Fruit fly (Drosophila melanogaster) S2 (cell line): ENCODE results near the gene B9d2.

Experiments used
- CG8478 ChIP-seq: fragments of >200 bp; optimal IDR thresholded peaks from 2 replicates; lab custom pipeline; 2018
- CTCF ChIP-seq, 2 experiments: fragments of >200 bp; optimal IDR thresholded peaks; 2 replicates each; lab custom pipeline; 2018

DNA sequence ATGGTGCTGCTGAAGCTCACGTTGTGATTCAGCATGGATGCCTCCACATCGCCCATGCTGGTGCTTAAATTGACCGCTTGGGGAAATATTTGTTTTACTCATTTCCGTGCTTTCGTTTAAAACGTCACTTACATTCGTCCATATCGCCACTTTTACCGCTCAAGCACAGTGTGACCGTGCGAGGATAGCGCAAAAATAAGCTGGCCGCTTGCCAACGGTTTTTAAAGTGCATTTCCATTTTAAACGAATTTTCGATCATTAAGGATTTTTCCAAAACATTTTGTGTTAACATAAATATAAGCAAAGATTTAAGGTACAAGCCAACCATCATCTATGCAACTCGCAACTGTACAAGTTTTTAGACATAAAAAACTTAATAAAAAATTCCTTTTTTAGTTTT lies 3.0 kb downstream of the B9d2 start, which contains the start of gene WDR79:
- no peak for TF ChIP-seq CTCF (optimal IDR thresholded peaks at IDR 0.05; lab: Kevin White, UChicago)
- TF ChIP-seq CG8478, result no peak
